Worm (Caenorhabditis elegans) whole organism, L4 larva: Measurements from ENCODE around the gene K10D2.8.

Experiments used
- T20F7.1 ChIP-seq: fragments of 200-800 bp; sonication (Bioruptor generic); optimal IDR thresholded peaks from 2 replicates; lab custom pipeline; 2018; ENCODE audit warnings: mild to moderate bottlenecking, missing genetic modification characterization, missing compliant biosample characterization
- Y105C5A.15 ChIP-seq: fragments of 200-800 bp; sonication (Bioruptor generic); IDR thresholded peaks from 2 replicates; pipeline ENCODE4 v1.3.6; 2022; ENCODE audit warnings: missing genetic modification characterization, missing compliant biosample characterization
- Y48G9A.11 ChIP-seq: fragments of 200-800 bp; sonication (Bioruptor generic); IDR thresholded peaks from 2 replicates; pipeline ENCODE4 v1.3.6; 2022; ENCODE audit warnings: missing genetic modification reagents, missing genetic modification characterization, missing compliant biosample characterization
- Y75B8A.6 ChIP-seq: fragments of 200-800 bp; sonication (Bioruptor generic); IDR thresholded peaks from 2 replicates; pipeline ENCODE4 v1.3.6; 2022; ENCODE audit warnings: missing genetic modification reagents, missing genetic modification characterization, missing compliant biosample characterization
- ZK337.2 ChIP-seq: fragments of 200-800 bp; sonication (Bioruptor generic); IDR thresholded peaks from 2 replicates; pipeline ENCODE4 v1.3.6; 2022; ENCODE audit warnings: missing genetic modification reagents, missing genetic modification characterization, missing compliant biosample characterization
- aha-1 ChIP-seq: fragments of 150-350 bp; peaks from one replicate; lab custom pipeline; 2014; ENCODE audit warnings: missing biosample characterization, missing genetic modification characterization
- daf-16 ChIP-seq, 3 experiments: sonication (generic microtip); optimal IDR thresholded peaks; 2 replicates each; lab custom pipeline; 2016 to 2017; ENCODE audit warnings: missing genetic modification characterization in 3 of 3, missing genetic modification reagents in 3 of 3, mild to moderate bottlenecking in 2 of 3, missing compliant biosample characterization in 2 of 3, missing biosample characterization in 1 of 3, moderate library complexity in 1 of 3
- dmd-6 ChIP-seq: fragments of 200-800 bp; sonication (Bioruptor generic); IDR thresholded peaks from 2 replicates; pipeline ENCODE4 v1.3.6; 2022; ENCODE audit warnings: missing genetic modification reagents, missing genetic modification characterization, missing compliant biosample characterization
- dmd-8 ChIP-seq: fragments of 200-800 bp; sonication (Bioruptor generic); IDR thresholded peaks from 2 replicates; pipeline ENCODE4 v1.3.6; 2022; ENCODE audit warnings: missing genetic modification characterization, missing compliant biosample characterization
- dpl-1 ChIP-seq: fragments of 150-350 bp; optimal IDR thresholded peaks from 2 replicates; lab custom pipeline; 2014; ENCODE audit warnings: missing biosample characterization, missing genetic modification reagents, missing genetic modification characterization
- duxl-1 ChIP-seq: sonication (generic microtip); optimal IDR thresholded peaks from 2 replicates; lab custom pipeline; 2016; ENCODE audit warnings: mild to moderate bottlenecking, missing genetic modification characterization, moderate library complexity, missing compliant biosample characterization; ENCODE audit not compliant: poor library complexity
- dve-1 ChIP-seq: sonication (generic microtip); optimal IDR thresholded peaks from 2 replicates; lab custom pipeline; 2017; ENCODE audit warnings: antibody characterized with exemption, mild to moderate bottlenecking, missing genetic modification characterization, missing compliant biosample characterization; ENCODE audit not compliant: insufficient read depth
- gei-8 ChIP-seq: fragments of 200-800 bp; sonication (Bioruptor generic); optimal IDR thresholded peaks from 2 replicates; lab custom pipeline; 2018; ENCODE audit warnings: mild to moderate bottlenecking, missing genetic modification characterization, missing compliant biosample characterization
- hif-1 ChIP-seq, 2 experiments: sonication (generic microtip); optimal IDR thresholded peaks; 2 replicates each; lab custom pipeline; 2016 to 2017; ENCODE audit warnings: missing compliant biosample characterization in 2 of 2, missing genetic modification characterization in 2 of 2, missing genetic modification reagents in 2 of 2, missing genotype in 2 of 2, mild to moderate bottlenecking in 1 of 2
- lim-7 ChIP-seq: fragments of 200-800 bp; sonication (Bioruptor generic); IDR thresholded peaks from 2 replicates; pipeline ENCODE4 v1.3.6; 2022; ENCODE audit warnings: missing genetic modification characterization, missing compliant biosample characterization
- lin-13 ChIP-seq: fragments of 150-350 bp; optimal IDR thresholded peaks from 2 replicates; lab custom pipeline; 2014; ENCODE audit warnings: missing biosample characterization, missing genetic modification reagents, missing genetic modification characterization
- lin-38 ChIP-seq: fragments of 200-800 bp; sonication (Bioruptor generic); IDR thresholded peaks from 2 replicates; pipeline ENCODE4 v1.3.6; 2022; ENCODE audit warnings: missing genetic modification reagents, missing genetic modification characterization, missing compliant biosample characterization
- lsy-2 ChIP-seq, 2 experiments: fragments of 150-350 bp in 1 of 2; sonication (generic microtip) in 1 of 2; optimal IDR thresholded peaks; 2 replicates each; lab custom pipeline; 2014 to 2017; ENCODE audit warnings: missing biosample characterization in 2 of 2, missing genetic modification characterization in 2 of 2
- mep-1 ChIP-seq: fragments of 150-350 bp; sonication (generic microtip); optimal IDR thresholded peaks from 3 replicates; lab custom pipeline; 2014; ENCODE audit warnings: missing biosample characterization, missing genetic modification characterization
- mes-2 ChIP-seq: sonication (generic microtip); optimal IDR thresholded peaks from 2 replicates; lab custom pipeline; 2016; ENCODE audit warnings: missing genotype, mild to moderate bottlenecking, missing genetic modification characterization, missing compliant biosample characterization; ENCODE audit not compliant: poor library complexity, severe bottlenecking
- mxl-3 ChIP-seq: fragments of 200-800 bp; sonication (Bioruptor generic); optimal IDR thresholded peaks from 2 replicates; lab custom pipeline; 2018; ENCODE audit warnings: mild to moderate bottlenecking, missing genetic modification characterization, missing compliant biosample characterization
- nhr-102 ChIP-seq: sonication (generic microtip); optimal IDR thresholded peaks from 2 replicates; lab custom pipeline; 2016; ENCODE audit warnings: mild to moderate bottlenecking, missing genetic modification characterization, moderate library complexity, missing compliant biosample characterization
- nhr-11 ChIP-seq: fragments of 150-350 bp; optimal IDR thresholded peaks from 2 replicates; lab custom pipeline; 2014; ENCODE audit warnings: missing biosample characterization, missing genetic modification characterization
- nhr-28 ChIP-seq: fragments of 150-350 bp; optimal IDR thresholded peaks from 2 replicates; lab custom pipeline; 2014; ENCODE audit warnings: missing biosample characterization, missing genetic modification characterization
- nhr-42 ChIP-seq: fragments of 200-800 bp; sonication (Bioruptor generic); IDR thresholded peaks from 2 replicates; pipeline ENCODE4 v1.3.6; 2022; ENCODE audit warnings: missing genetic modification characterization, missing compliant biosample characterization
- nhr-6 ChIP-seq: fragments of 150-350 bp; optimal IDR thresholded peaks from 2 replicates; lab custom pipeline; 2014; ENCODE audit warnings: missing biosample characterization, missing genetic modification characterization
- pha-4 ChIP-seq, 2 experiments: fragments of 150-350 bp in 1 of 2; fragments of 200-800 bp in 1 of 2; sonication (Bioruptor generic) in 1 of 2; IDR thresholded peaks in 1 of 2; optimal IDR thresholded peaks in 1 of 2; 2 replicates each; pipeline versions ENCODE4 v1.3.6 to Lab custom; 2014 to 2022; ENCODE audit warnings: missing genetic modification characterization in 2 of 2, missing genetic modification reagents in 2 of 2, missing biosample characterization in 1 of 2, missing compliant biosample characterization in 1 of 2
- set-16 ChIP-seq: fragments of 200-800 bp; sonication (Bioruptor generic); IDR thresholded peaks from 2 replicates; pipeline ENCODE4 v1.3.6; 2022; ENCODE audit warnings: missing genetic modification reagents, missing genetic modification characterization, missing compliant biosample characterization
- skn-1 ChIP-seq: fragments of 150-350 bp; optimal IDR thresholded peaks from 2 replicates; lab custom pipeline; 2014; ENCODE audit warnings: missing biosample characterization, missing genetic modification characterization
- spr-1 ChIP-seq: sonication (generic microtip); optimal IDR thresholded peaks from 2 replicates; lab custom pipeline; 2016; ENCODE audit warnings: mild to moderate bottlenecking, missing genetic modification characterization, missing compliant biosample characterization
- unc-130 ChIP-seq: sonication (generic microtip); optimal IDR thresholded peaks from 2 replicates; lab custom pipeline; 2016; ENCODE audit warnings: missing genetic modification reagents, missing genetic modification characterization, missing compliant biosample characterization
- unc-62 ChIP-seq, 3 experiments: fragments of 150-350 bp in 1 of 3; sonication (generic microtip); optimal IDR thresholded peaks in 2 of 3; peaks in 1 of 3; 1 replicate in 1 of 3; 2 replicates in 2 of 3; lab custom pipeline; 2014 to 2017; ENCODE audit warnings: missing biosample characterization in 3 of 3, missing genetic modification characterization in 3 of 3, missing genetic modification reagents in 3 of 3, missing genotype in 1 of 3
- vab-7 ChIP-seq: fragments of 200-800 bp; sonication (Bioruptor generic); IDR thresholded peaks from 2 replicates; pipeline ENCODE4 v1.3.6; 2022; ENCODE audit warnings: missing genetic modification reagents, missing genetic modification characterization, missing compliant biosample characterization
- zip-11 ChIP-seq: fragments of 200-800 bp; sonication (Bioruptor generic); IDR thresholded peaks from 2 replicates; pipeline ENCODE4 v1.3.6; 2022; ENCODE audit warnings: missing genetic modification characterization, missing compliant biosample characterization

K10D2.8 gene

DNA sequence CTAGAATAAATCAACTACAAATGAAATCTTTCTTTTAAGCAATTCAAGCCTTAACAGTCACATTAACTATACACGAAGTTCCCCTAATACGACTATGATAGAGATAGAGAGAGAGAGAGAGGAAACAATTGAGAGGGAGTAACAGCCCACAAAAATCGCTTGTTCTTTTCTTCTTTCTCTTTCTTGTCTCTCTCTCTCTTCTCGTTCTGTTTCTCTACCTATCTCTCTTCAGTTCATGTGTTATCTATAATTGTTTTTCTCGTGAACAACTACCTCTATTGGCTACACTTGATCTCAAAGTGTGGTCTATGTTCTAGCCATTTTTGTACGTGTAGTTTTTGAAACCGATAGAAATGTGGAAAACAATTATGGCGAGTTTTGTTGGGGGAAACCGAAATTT lies 14.1 kb downstream of the K10D2.8 start (continued):
- TF ChIP-seq mxl-3 (GFP tag; lab: Kevin White, UChicago), result peak; percentile 10
- TF ChIP-seq unc-62 (GFP tag; optimal IDR thresholded peaks at IDR 0.05 in 1 of 2; lab: Kevin White, UChicago), result no peak
- no peak for TF ChIP-seq unc-62 (tag; optimal IDR thresholded peaks at IDR 0.05; lab: Kevin White, UChicago)
- TF ChIP-seq lim-7, result no peak
- peak; percentile 46 for TF ChIP-seq T20F7.1 (GFP tag; lab: Kevin White, UChicago)
- peak; percentile 13 for TF ChIP-seq dpl-1 (GFP tag; lab: Kevin White, UChicago)
- TF ChIP-seq nhr-11, result peak; percentile 85
- peak; percentile 78 for TF ChIP-seq nhr-6 (tag; lab: Kevin White, UChicago)
- no peak for TF ChIP-seq spr-1 (tag; lab: Kevin White, UChicago)
- TF ChIP-seq duxl-1, result no peak
- no peak for TF ChIP-seq Y75B8A.6 (GFP tag; lab: Robert Waterston, UW)
- TF ChIP-seq dmd-8 (GFP tag; lab: Robert Waterston, UW), result no peak
- TF ChIP-seq hif-1 (tag; optimal IDR thresholded peaks at IDR 0.05; lab: Kevin White, UChicago), result peak in 1 of 2 experiments; percentile 78
- no peak for TF ChIP-seq ZK337.2
- TF ChIP-seq Y105C5A.15 (GFP tag; lab: Robert Waterston, UW), result no peak
- TF ChIP-seq pha-4 (GFP tag; IDR thresholded peaks at IDR 0.05; lab: Robert Waterston, UW), result 0 out of 2 replicates have a peak, but pooled peaks have one; percentile 18
- no peak for TF ChIP-seq pha-4 (tag; optimal IDR thresholded peaks at IDR 0.05; lab: Kevin White, UChicago)
- TF ChIP-seq zip-11 (GFP tag; lab: Robert Waterston, UW), result no peak

ce11 chrIII:5203310-5203709 lies 14.8 kb downstream of the K10D2.8 start:
- peak; percentile 27; the same call in 1 of the 2 replicates for TF ChIP-seq dmd-6 (GFP tag; lab: Robert Waterston, UW)
- no peak for TF ChIP-seq vab-7 (GFP tag; lab: Robert Waterston, UW)
- TF ChIP-seq nhr-102 (tag; lab: Kevin White, UChicago), result peak; percentile 27
- TF ChIP-seq T20F7.1 (GFP tag; lab: Kevin White, UChicago), result no peak
- peak; percentile 15 for TF ChIP-seq lin-13 (GFP tag; lab: Kevin White, UChicago)
- TF ChIP-seq pha-4 (GFP tag; IDR thresholded peaks at IDR 0.05; lab: Robert Waterston, UW), result peak; percentile 36; the same call in 1 of the 2 replicates
- TF ChIP-seq pha-4 (tag; optimal IDR thresholded peaks at IDR 0.05; lab: Kevin White, UChicago), result no peak
- TF ChIP-seq daf-16 (GFP tag; optimal IDR thresholded peaks at IDR 0.05; lab: Kevin White, UChicago), result no peak
- TF ChIP-seq daf-16 (tag; optimal IDR thresholded peaks at IDR 0.05; lab: Kevin White, UChicago), result peak; percentile 82
- TF ChIP-seq dve-1 (tag; lab: Kevin White, UChicago), result peak; percentile 29
- TF ChIP-seq mep-1 (tag; lab: Kevin White, UChicago), result peak; percentile 13
- TF ChIP-seq lin-38 (GFP tag; lab: Robert Waterston, UW), result peak; percentile 46
- no peak for TF ChIP-seq set-16 (GFP tag; lab: Robert Waterston, UW)
- peak; percentile 96 for TF ChIP-seq nhr-28 (tag; lab: Kevin White, UChicago)

DNA sequence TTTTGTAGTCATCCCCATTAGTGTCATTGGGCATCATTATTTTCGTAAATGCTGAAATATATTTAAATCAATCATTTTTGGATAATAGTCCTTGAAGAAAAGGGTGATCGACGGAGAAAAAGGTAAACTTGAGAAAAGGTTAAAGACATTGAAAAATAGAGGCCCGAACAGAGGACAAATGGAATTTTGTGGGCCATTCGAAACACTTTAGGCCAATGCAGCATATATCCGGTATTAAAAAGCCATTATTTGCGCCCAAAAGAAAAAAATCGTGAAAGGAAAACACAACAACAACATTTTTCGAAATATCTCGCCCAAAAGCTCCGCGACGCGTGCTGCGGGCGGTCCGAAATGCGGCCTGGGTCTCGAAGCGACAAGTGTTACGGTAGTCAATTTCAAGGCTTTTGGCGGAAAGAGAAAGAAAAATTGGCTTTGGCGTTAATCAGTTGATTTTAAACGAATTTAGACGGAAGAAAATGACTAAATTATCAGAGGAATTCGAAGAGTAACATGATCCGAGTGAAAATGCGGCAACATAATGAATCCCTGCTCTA lies 18.4 kb downstream of the K10D2.8 start, which contains the start of gene morc-1:
TSS of gene morc-1 (minus strand) at position 51 of the 554 bp plus-strand sequence.
- TF ChIP-seq nhr-42 (no peak), gei-8 (no peak), dpl-1 (GFP tag; lab: Kevin White, UChicago) (no peak), mes-2 (tag; lab: Kevin White, UChicago) (peak; percentile 34), skn-1 (tag; lab: Kevin White, UChicago) (no peak), lsy-2 (tag; optimal IDR thresholded peaks at IDR 0.05; lab: Kevin White, UChicago) (peak in 1 of 2 experiments; percentile 49), unc-130 (peak; percentile 15), aha-1 (peak; percentile 81), mxl-3 (GFP tag; lab: Kevin White, UChicago) (no peak), nhr-102 (tag; lab: Kevin White, UChicago) (no peak), Y48G9A.11 (GFP tag; lab: Robert Waterston, UW) (0 out of 2 replicates have a peak, but pooled peaks have one; percentile 14)
